Fruit fly (Drosophila melanogaster): Measurements from ENCODE around the gene CG16986.

Gene CG16986

DNA sequence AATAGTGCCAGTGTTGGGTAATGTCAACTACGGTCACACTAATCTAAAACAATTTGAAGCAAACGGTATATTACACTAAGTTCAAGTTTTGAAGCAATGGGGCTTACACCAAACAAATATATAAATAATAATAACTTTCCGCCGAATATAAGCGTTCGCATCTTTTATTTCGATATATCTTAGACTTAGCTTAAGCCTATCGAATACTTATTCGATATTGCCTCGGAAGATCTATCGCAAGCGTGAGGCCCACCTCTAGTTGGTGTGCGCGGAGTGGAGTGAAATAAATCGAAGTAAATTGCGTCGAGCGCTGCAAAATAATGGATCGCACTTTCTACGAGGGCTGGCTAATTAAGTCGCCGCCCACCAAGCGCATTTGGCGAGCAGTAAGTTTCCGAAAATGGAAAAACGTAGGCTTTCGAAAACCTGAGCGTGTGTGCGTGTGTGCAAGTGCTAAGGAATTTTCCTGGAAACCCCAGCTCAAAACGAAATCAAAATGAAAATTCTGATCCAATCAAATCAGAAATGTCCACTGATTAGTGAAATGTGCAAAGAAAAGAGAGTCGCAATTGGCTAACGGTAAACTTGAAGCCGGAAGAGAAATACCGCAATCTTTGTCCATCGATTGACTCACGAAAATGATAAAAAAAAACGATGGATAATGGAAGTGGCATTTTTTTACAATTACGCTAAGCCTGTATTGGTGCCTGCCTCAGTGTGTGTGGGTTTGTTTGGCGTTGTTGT lies 10.8 kb upstream of the CG16986 start, which contains the start of gene dos (continued):
- TF ChIP-seq unpg (GFP tag; optimal IDR thresholded peaks at IDR 0.05), result peak; percentile 23
- peak; percentile 61 for TF ChIP-seq CG14860 (GFP tag; IDR thresholded peaks at IDR 0.05; ENCODE audit: partially characterized antibody)
- peak; percentile 74 for TF ChIP-seq vnd (GFP tag; IDR thresholded peaks at IDR 0.05; ENCODE audit: partially characterized antibody)
- peak; percentile 48 for TF ChIP-seq CG33557 (GFP tag; optimal IDR thresholded peaks at IDR 0.05)
- peak; percentile 62 for TF ChIP-seq ems (GFP tag; optimal IDR thresholded peaks at IDR 0.05)
- peak; percentile 37 for TF ChIP-seq CG2202 (tag; optimal IDR thresholded peaks at IDR 0.05)
- peak; percentile 48 for TF ChIP-seq corto (GFP tag; optimal IDR thresholded peaks at IDR 0.05)
- peak; percentile 24 for TF ChIP-seq vfl (GFP tag; optimal IDR thresholded peaks at IDR 0.05)
- peak; percentile 22 for TF ChIP-seq CG13123 (GFP tag; optimal IDR thresholded peaks at IDR 0.05)
- peak; percentile 21 for TF ChIP-seq nom (GFP tag; optimal IDR thresholded peaks at IDR 0.05)
- TF ChIP-seq cato (GFP tag; optimal IDR thresholded peaks at IDR 0.05; ENCODE audit: borderline replicate concordance), result peak; percentile 22
- peak; percentile 40 for TF ChIP-seq CG3995 (GFP tag; optimal IDR thresholded peaks at IDR 0.05)
- TF ChIP-seq Atf6 (GFP tag; IDR thresholded peaks at IDR 0.05), result no peak
- TF ChIP-seq CG15696 (tag; optimal IDR thresholded peaks at IDR 0.05), result peak; percentile 29
- TF ChIP-seq CG2712 (tag; optimal IDR thresholded peaks at IDR 0.05), result peak; percentile 75
- peak; percentile 16 for TF ChIP-seq Dek (tag; optimal IDR thresholded peaks at IDR 0.05)
- peak; percentile 52 for TF ChIP-seq CoRest (tag; optimal IDR thresholded peaks at IDR 0.05)
- peak; percentile 17 for TF ChIP-seq CG8944 (GFP tag; optimal IDR thresholded peaks at IDR 0.05)
- TF ChIP-seq CG8290 (GFP tag; optimal IDR thresholded peaks at IDR 0.05), result peak; percentile 81
- peak; percentile 7 to 79 for TF ChIP-seq CG8290 (tag; optimal IDR thresholded peaks at IDR 0.05)
- TF ChIP-seq CG9727 (GFP tag; optimal IDR thresholded peaks at IDR 0.05), result no peak
- peak; percentile 91 for TF ChIP-seq Sry-δ (GFP tag; optimal IDR thresholded peaks at IDR 0.05)
- TF ChIP-seq CG12942 (GFP tag; optimal IDR thresholded peaks at IDR 0.05), result no peak
- TF ChIP-seq usp (GFP tag; optimal IDR thresholded peaks at IDR 0.05), result no peak
- peak; percentile 5 for TF ChIP-seq Dad (GFP tag; optimal IDR thresholded peaks at IDR 0.05)
- no peak for TF ChIP-seq Oli (tag; optimal IDR thresholded peaks at IDR 0.05)
- peak; percentile 17 for TF ChIP-seq lab (GFP tag; optimal IDR thresholded peaks at IDR 0.05)
- peak in 1 of 3 experiments; percentile 41 for TF ChIP-seq lola (GFP tag; optimal IDR thresholded peaks at IDR 0.05)
- TF ChIP-seq Nf-YC (tag; optimal IDR thresholded peaks at IDR 0.05), result peak; percentile 70
- TF ChIP-seq CG7556 (GFP tag; optimal IDR thresholded peaks at IDR 0.05), result peak; percentile 21
- TF ChIP-seq CG16813 (GFP tag; IDR thresholded peaks at IDR 0.05; ENCODE audit: partially characterized antibody), result peak; percentile 79
- TF ChIP-seq CG8924 (tag; optimal IDR thresholded peaks at IDR 0.05), result peak; percentile 69
- TF ChIP-seq vvl (GFP tag; IDR thresholded peaks at IDR 0.05), result peak; percentile 59
- TF ChIP-seq tin (GFP tag; optimal IDR thresholded peaks at IDR 0.05), result peak; percentile 14
- no peak for TF ChIP-seq Trl (optimal IDR thresholded peaks at IDR 0.05)
- TF ChIP-seq Trl (GFP tag; optimal IDR thresholded peaks at IDR 0.05), result peak; percentile 61
- TF ChIP-seq trem (tag; optimal IDR thresholded peaks at IDR 0.05), result peak; percentile 90
- TF ChIP-seq CG5245 (GFP tag; optimal IDR thresholded peaks at IDR 0.05), result peak; percentile 11
- TF ChIP-seq gce (GFP tag; IDR thresholded peaks at IDR 0.05), result 0 out of 3 replicates have a peak, but pooled peaks have one; percentile 38
- peak; percentile 54 for TF ChIP-seq CG15601 (tag; optimal IDR thresholded peaks at IDR 0.05)
- peak; percentile 52 for TF ChIP-seq grau (tag; optimal IDR thresholded peaks at IDR 0.05)
- peak; percentile 81 for TF ChIP-seq bbx (GFP tag; IDR thresholded peaks at IDR 0.05; ENCODE audit: partially characterized antibody)
- 0 out of 3 replicates have a peak, but pooled peaks have one; percentile 43 for TF ChIP-seq zfh1 (GFP tag; IDR thresholded peaks at IDR 0.05)
- TF ChIP-seq CG1792 (GFP tag; optimal IDR thresholded peaks at IDR 0.05), result no peak
- peak; percentile 69 for TF ChIP-seq Doc3 (GFP tag; IDR thresholded peaks at IDR 0.05; ENCODE audit: partially characterized antibody)
- peak; percentile 44 for TF ChIP-seq CG10654 (GFP tag; optimal IDR thresholded peaks at IDR 0.05)
- no peak for TF ChIP-seq mld (GFP tag; IDR thresholded peaks at IDR 0.05; ENCODE audit: partially characterized antibody)
- peak; percentile 61 for TF ChIP-seq Lhr (GFP tag; optimal IDR thresholded peaks at IDR 0.05)

Measured in whole organism, embryonic.